Fruit fly (Drosophila melanogaster): Measurements from ENCODE around the gene CG31689.
A peak's percentile ranks its signal among the peaks of the same experiment; 100 is the strongest.

The CG31689 gene

DNA sequence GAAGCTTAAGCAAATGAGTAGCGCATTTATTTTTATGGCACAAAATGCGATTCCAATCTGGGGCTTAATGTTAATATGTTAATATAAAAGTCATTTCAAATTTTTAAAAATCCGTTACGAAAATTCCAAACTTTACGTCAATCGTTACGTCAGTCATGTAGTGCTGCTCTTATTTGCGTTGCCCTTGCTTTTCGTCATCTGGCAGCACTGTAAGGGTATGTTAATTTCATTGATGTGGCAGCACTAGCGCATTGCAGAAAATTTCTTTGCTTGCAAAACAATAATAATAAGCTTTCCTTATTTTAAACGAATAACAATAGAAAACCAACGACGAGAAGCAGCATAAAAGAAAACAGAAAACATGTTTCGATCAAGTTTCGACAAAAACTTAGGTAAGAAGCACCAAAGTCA lies 14.4 kb downstream of the CG31689 start, which contains the start of gene Hrs (continued):
- no peak for TF ChIP-seq CG3407 (GFP tag; optimal IDR thresholded peaks at IDR 0.05)
- no peak for TF ChIP-seq Trl (optimal IDR thresholded peaks at IDR 0.05)
- TF ChIP-seq Trl (GFP tag; optimal IDR thresholded peaks at IDR 0.05), result no peak
- TF ChIP-seq inv (GFP tag; IDR thresholded peaks at IDR 0.05; ENCODE audit: partially characterized antibody), result no peak
- no peak for TF ChIP-seq CG16815 (GFP tag; optimal IDR thresholded peaks at IDR 0.05)
- no peak for TF ChIP-seq unc-4 (GFP tag; IDR thresholded peaks at IDR 0.05; ENCODE audit: partially characterized antibody)
- TF ChIP-seq cas (GFP tag; IDR thresholded peaks at IDR 0.05), result no peak
- peak; percentile 69 for TF ChIP-seq gfzf (GFP tag; optimal IDR thresholded peaks at IDR 0.05)
- TF ChIP-seq rib (GFP tag; IDR thresholded peaks at IDR 0.05), result peak; percentile 70; the same call in 1 of the 2 replicates
- TF ChIP-seq lab (GFP tag; optimal IDR thresholded peaks at IDR 0.05), result no peak
- TF ChIP-seq CG7786 (GFP tag; optimal IDR thresholded peaks at IDR 0.05), result no peak
- TF ChIP-seq Oli (tag; optimal IDR thresholded peaks at IDR 0.05), result no peak
- no peak for TF ChIP-seq CG17359 (tag; optimal IDR thresholded peaks at IDR 0.05)
- no peak for TF ChIP-seq CG3065 (GFP tag; optimal IDR thresholded peaks at IDR 0.05)
- no peak for TF ChIP-seq tin (GFP tag; optimal IDR thresholded peaks at IDR 0.05)
- TF ChIP-seq ato (GFP tag; IDR thresholded peaks at IDR 0.05; ENCODE audit: partially characterized antibody), result no peak
- TF ChIP-seq HLH4C (GFP tag; IDR thresholded peaks at IDR 0.05; ENCODE audit: partially characterized antibody), result no peak
- TF ChIP-seq Dek (tag; optimal IDR thresholded peaks at IDR 0.05), result no peak
- no peak for TF ChIP-seq Deaf1 (tag; optimal IDR thresholded peaks at IDR 0.05)
- TF ChIP-seq Dip2 (GFP tag; IDR thresholded peaks at IDR 0.05), result no peak
- peak; percentile 14 for TF ChIP-seq B-H2 (GFP tag; optimal IDR thresholded peaks at IDR 0.05)
- no peak for TF ChIP-seq corto (GFP tag; optimal IDR thresholded peaks at IDR 0.05)
- TF ChIP-seq ewg (GFP tag; optimal IDR thresholded peaks at IDR 0.05), result no peak
- no peak for TF ChIP-seq fd64A (GFP tag; optimal IDR thresholded peaks at IDR 0.05)
- TF ChIP-seq row (GFP tag; IDR thresholded peaks at IDR 0.05), result no peak; the same call in 2 of the 3 replicates
- TF ChIP-seq sr (GFP tag; IDR thresholded peaks at IDR 0.05), result no peak
- TF ChIP-seq Oaz (GFP tag; IDR thresholded peaks at IDR 0.05), result no peak
- peak; percentile 32; the same call in 1 of the 2 replicates for TF ChIP-seq amos (GFP tag; IDR thresholded peaks at IDR 0.05; ENCODE audit: partially characterized antibody)
- TF ChIP-seq Ets97D (GFP tag; optimal IDR thresholded peaks at IDR 0.05), result peak; percentile 67
- TF ChIP-seq CG4404 (GFP tag; IDR thresholded peaks at IDR 0.05), result no peak
- no peak for TF ChIP-seq dan (GFP tag; IDR thresholded peaks at IDR 0.05)
- TF ChIP-seq Poxn (GFP tag; IDR thresholded peaks at IDR 0.05), result no peak
- no peak for TF ChIP-seq dmrt99B (tag; optimal IDR thresholded peaks at IDR 0.05)
- TF ChIP-seq CG4707 (GFP tag; optimal IDR thresholded peaks at IDR 0.05), result no peak
- no peak for TF ChIP-seq NC2α (GFP tag; optimal IDR thresholded peaks at IDR 0.05)
- TF ChIP-seq CG17328 (GFP tag; IDR thresholded peaks at IDR 0.05), result no peak
- TF ChIP-seq crp (GFP tag; optimal IDR thresholded peaks at IDR 0.05), result peak in 1 of 2 experiments; percentile 70
- TF ChIP-seq CG17385 (GFP tag; optimal IDR thresholded peaks at IDR 0.05), result no peak
- no peak for TF ChIP-seq BtbVII (GFP tag; optimal IDR thresholded peaks at IDR 0.05)
- no peak for TF ChIP-seq so (GFP tag; IDR thresholded peaks at IDR 0.05)
- TF ChIP-seq zen2 (GFP tag; IDR thresholded peaks at IDR 0.05; ENCODE audit: partially characterized antibody), result no peak
- no peak for TF ChIP-seq CG6683 (GFP tag; optimal IDR thresholded peaks at IDR 0.05)
- TF ChIP-seq CkIIα-i1 (GFP tag; IDR thresholded peaks at IDR 0.05), result no peak
- TF ChIP-seq CG7271 (tag; optimal IDR thresholded peaks at IDR 0.05), result no peak
- peak; percentile 91 for TF ChIP-seq stwl (tag; optimal IDR thresholded peaks at IDR 0.05)
- no peak for TF ChIP-seq CG9609 (GFP tag; optimal IDR thresholded peaks at IDR 0.05)
- no peak for TF ChIP-seq CG1024 (GFP tag; IDR thresholded peaks at IDR 0.05)
- TF ChIP-seq CG11560 (tag; IDR thresholded peaks at IDR 0.05), result no peak
- no peak for TF ChIP-seq Hr3 (GFP tag; optimal IDR thresholded peaks at IDR 0.05)
- TF ChIP-seq CG43689 (GFP tag; IDR thresholded peaks at IDR 0.05), result no peak
- peak in 1 of 2 experiments; percentile 24 for TF ChIP-seq tll (GFP tag; optimal IDR thresholded peaks at IDR 0.05)

Data from whole organism, embryonic.